Worm (Caenorhabditis elegans) whole organism, early embryonic: ENCODE data around the gene fipr-13.

Experiments used
- B0310.2 ChIP-seq: sonication (generic microtip); optimal IDR thresholded peaks from 2 replicates; lab custom pipeline; 2016; ENCODE audit warnings: mild to moderate bottlenecking, missing genetic modification characterization, missing compliant biosample characterization
- F13C5.2 ChIP-seq: sonication (generic microtip); optimal IDR thresholded peaks from 2 replicates; lab custom pipeline; 2017; ENCODE audit warnings: mild to moderate bottlenecking, missing genetic modification characterization, inconsistent platforms, missing compliant biosample characterization
- ama-1 ChIP-seq: fragments of 150-350 bp; optimal IDR thresholded peaks from 2 replicates; lab custom pipeline; 2014
- flt-1 ChIP-seq: fragments of 200-800 bp; sonication (Bioruptor generic); IDR thresholded peaks from 2 replicates; pipeline ENCODE4 v1.3.6; 2022; ENCODE audit warnings: missing genetic modification characterization, missing compliant biosample characterization
- hmg-4 ChIP-seq: fragments of 200-800 bp; sonication (Bioruptor generic); optimal IDR thresholded peaks from 2 replicates; lab custom pipeline; 2018; ENCODE audit warnings: mild to moderate bottlenecking, missing genetic modification characterization, missing compliant biosample characterization
- pes-1 ChIP-seq: fragments of 200-800 bp; sonication (Bioruptor generic); IDR thresholded peaks from 2 replicates; pipeline ENCODE4 v1.3.6; 2022; ENCODE audit warnings: missing genetic modification reagents, missing genetic modification characterization, missing compliant biosample characterization
- scrt-1 ChIP-seq: fragments of 200-800 bp; sonication (Bioruptor generic); IDR thresholded peaks from 2 replicates; pipeline ENCODE4 v1.3.6; 2022; ENCODE audit warnings: missing genetic modification characterization, missing compliant biosample characterization
- tbx-11 ChIP-seq: fragments of 200-800 bp; sonication (Bioruptor generic); IDR thresholded peaks from 2 replicates; pipeline ENCODE4 v1.3.6; 2022; ENCODE audit warnings: missing genetic modification characterization, missing compliant biosample characterization
- tra-4 ChIP-seq: sonication (generic microtip); optimal IDR thresholded peaks from 2 replicates; lab custom pipeline; 2017; ENCODE audit warnings: missing genetic modification characterization, missing compliant biosample characterization

ce11 chrV:10043234-10043796 is 21.0 kb upstream of the fipr-13 start, which contains the start of gene T06E8.8:
- TF ChIP-seq ama-1 (no peak), F13C5.2 (tag; lab: Kevin White, UChicago) (no peak), tra-4 (tag; lab: Kevin White, UChicago) (no peak), scrt-1 (no peak), flt-1 (GFP tag; lab: Robert Waterston, UW) (no peak), hmg-4 (GFP tag; lab: Kevin White, UChicago) (no peak), tbx-11 (GFP tag; lab: Robert Waterston, UW) (no peak), B0310.2 (no peak), pes-1 (no peak)
